Fruit fly (Drosophila melanogaster): ENCODE measurements around the gene Scsalpha1.

DNA sequence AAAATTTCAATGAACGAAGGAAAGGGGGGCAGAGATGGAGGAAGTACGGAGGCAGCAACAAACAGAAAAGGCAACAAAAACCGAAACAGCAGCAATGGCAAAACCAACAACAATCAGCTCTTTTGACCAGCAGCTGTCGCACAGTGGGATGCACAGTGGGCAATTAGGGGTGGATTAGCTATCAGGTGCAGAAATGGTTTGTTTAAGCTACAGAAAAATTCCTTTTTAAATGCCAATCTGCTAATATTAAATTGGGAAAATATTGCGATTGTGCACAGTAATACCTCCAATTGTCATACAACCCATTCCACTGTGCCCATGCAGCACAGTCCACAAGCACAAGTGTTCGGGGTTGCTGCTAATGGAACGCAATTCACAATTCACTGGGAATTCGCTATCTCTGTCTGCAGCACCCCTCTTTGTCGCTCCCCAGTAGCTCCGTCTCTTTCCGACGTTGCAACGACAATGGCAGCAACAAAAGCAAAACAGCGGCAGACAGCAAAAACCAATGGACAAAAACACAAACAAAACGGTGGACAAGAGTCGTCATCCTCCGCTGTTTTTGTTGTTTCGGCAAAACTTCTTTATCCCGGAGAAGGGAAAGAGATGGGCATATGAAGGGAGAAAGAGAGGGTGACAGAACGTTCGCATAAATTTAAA, 28.9 kb upstream of the Scsalpha1 start:
- TF ChIP-seq usp (GFP tag; optimal IDR thresholded peaks at IDR 0.05) (no peak), pan (optimal IDR thresholded peaks at IDR 0.05) (no peak), psq (optimal IDR thresholded peaks at IDR 0.05) (no peak), EcR (GFP tag; optimal IDR thresholded peaks at IDR 0.05) (no peak)

Measured in whole organism.